Fruit fly (Drosophila melanogaster): ENCODE results near the gene loqs.

DNA sequence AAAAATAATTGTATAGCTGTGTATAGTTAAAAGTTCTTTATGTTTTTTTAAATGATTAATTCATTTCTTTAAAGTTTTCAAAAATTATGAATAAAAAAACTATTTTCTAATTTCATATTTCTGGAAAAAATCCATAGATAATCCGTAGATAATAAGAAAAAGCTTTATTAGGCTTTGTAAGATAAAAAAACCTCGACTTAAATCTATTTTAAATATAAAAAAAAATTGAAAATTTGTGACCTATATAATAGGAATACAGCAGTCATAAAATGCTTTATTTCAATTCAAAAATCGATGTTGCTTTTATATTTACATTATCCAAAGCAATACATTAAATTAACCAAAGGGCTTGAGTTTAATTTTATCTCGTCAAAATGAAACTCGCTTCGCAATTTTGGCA, 29.8 kb downstream of the loqs start, which contains the start of gene Flad2:
- no peak for TF ChIP-seq CG13204 (GFP tag; optimal IDR thresholded peaks at IDR 0.05)
- no peak for TF ChIP-seq CG17806 (tag; optimal IDR thresholded peaks at IDR 0.05)
